Fruit fly (Drosophila melanogaster) whole organism, adult: ENCODE measurements around the gene Ogg1.

Experiments used
- CG11617 ChIP-seq: fragments of 200-800 bp; sonication (Bioruptor generic); optimal IDR thresholded peaks from 2 replicates; lab custom pipeline; 2017; ENCODE audit warnings: mild to moderate bottlenecking, missing biosample characterization, missing genetic modification reagents, missing genetic modification characterization
- CG12768 ChIP-seq: fragments of 200-800 bp; sonication (Bioruptor generic); optimal IDR thresholded peaks from 2 replicates; lab custom pipeline; 2017; ENCODE audit warnings: missing biosample characterization, missing genetic modification characterization, mild to moderate bottlenecking, moderate library complexity, missing genetic modification reagents
- CG14711 ChIP-seq: fragments of 200-800 bp; sonication (Bioruptor generic); optimal IDR thresholded peaks from 2 replicates; lab custom pipeline; 2018; ENCODE audit warnings: missing biosample characterization, mild to moderate bottlenecking, missing genetic modification characterization, moderate library complexity
- CG1620 ChIP-seq: fragments of 200-800 bp; sonication (Bioruptor generic); optimal IDR thresholded peaks from 2 replicates; lab custom pipeline; 2016; ENCODE audit warnings: missing biosample characterization, missing genetic modification characterization
- CG33017 ChIP-seq: fragments of 200-800 bp; sonication (Bioruptor generic); optimal IDR thresholded peaks from 2 replicates; lab custom pipeline; 2018; ENCODE audit warnings: missing biosample characterization, mild to moderate bottlenecking, missing genetic modification characterization, moderate library complexity
- CG5204 ChIP-seq: fragments of 200-800 bp; sonication (Bioruptor generic); optimal IDR thresholded peaks from 2 replicates; lab custom pipeline; 2016; ENCODE audit warnings: missing biosample characterization, missing genetic modification characterization
- CG7045 ChIP-seq: fragments of 200-800 bp; sonication (Bioruptor generic); optimal IDR thresholded peaks from 2 replicates; lab custom pipeline; 2017; ENCODE audit warnings: missing biosample characterization, mild to moderate bottlenecking, missing genetic modification characterization
- CG7101 ChIP-seq: fragments of 200-800 bp; sonication (Bioruptor generic); optimal IDR thresholded peaks from 2 replicates; lab custom pipeline; 2018; ENCODE audit warnings: missing biosample characterization, mild to moderate bottlenecking, missing genetic modification characterization, moderate library complexity
- Clk ChIP-seq: fragments of 200-800 bp; sonication (Bioruptor generic); optimal IDR thresholded peaks from 2 replicates; lab custom pipeline; 2017; ENCODE audit warnings: missing biosample characterization, missing genetic modification characterization
- Crg-1 ChIP-seq: fragments of 200-800 bp; sonication (Bioruptor generic); optimal IDR thresholded peaks from 2 replicates; lab custom pipeline; 2016; ENCODE audit warnings: missing biosample characterization, missing genetic modification characterization
- Hr96 ChIP-seq: fragments of 200-800 bp; sonication (Bioruptor generic); optimal IDR thresholded peaks from 2 replicates; lab custom pipeline; 2016; ENCODE audit warnings: missing biosample characterization, missing genetic modification characterization
- Mnt ChIP-seq: fragments of 200-800 bp; sonication (Bioruptor generic); optimal IDR thresholded peaks from 2 replicates; lab custom pipeline; 2016; ENCODE audit warnings: missing biosample characterization, mild to moderate bottlenecking, missing genetic modification characterization
- bab1 ChIP-seq: fragments of 200-800 bp; sonication (Bioruptor generic); optimal IDR thresholded peaks from 3 replicates; lab custom pipeline; 2019; ENCODE audit warnings: missing biosample characterization, mild to moderate bottlenecking, missing genetic modification characterization, moderate library complexity
- cic ChIP-seq: fragments of 200-800 bp; sonication (Bioruptor generic); optimal IDR thresholded peaks from 2 replicates; lab custom pipeline; 2017; ENCODE audit warnings: missing biosample characterization, mild to moderate bottlenecking, missing genetic modification characterization, moderate library complexity
- cnc ChIP-seq, 2 experiments: fragments of >200 bp; optimal IDR thresholded peaks; 2 replicates each; lab custom pipeline; 2017
- kay ChIP-seq: fragments of 200-800 bp; sonication (Bioruptor generic); peaks from one replicate; lab custom pipeline; 2016; ENCODE audit warnings: missing biosample characterization, missing genetic modification characterization, borderline replicate concordance
- ovo ChIP-seq: fragments of 200-800 bp; sonication (Bioruptor generic); optimal IDR thresholded peaks from 2 replicates; lab custom pipeline; 2016; ENCODE audit warnings: missing biosample characterization, missing genetic modification characterization
- pad ChIP-seq: fragments of 200-800 bp; sonication (Bioruptor generic); optimal IDR thresholded peaks from 3 replicates; lab custom pipeline; 2017; ENCODE audit warnings: missing biosample characterization, missing genetic modification characterization, mild to moderate bottlenecking, moderate library complexity, missing genetic modification reagents
- tj ChIP-seq: fragments of 200-800 bp; sonication (Bioruptor generic); optimal IDR thresholded peaks from 3 replicates; lab custom pipeline; 2017; ENCODE audit warnings: missing biosample characterization, mild to moderate bottlenecking, missing genetic modification characterization, moderate library complexity
- toe ChIP-seq: fragments of 200-800 bp; sonication (Bioruptor generic); optimal IDR thresholded peaks from 2 replicates; lab custom pipeline; 2016; ENCODE audit warnings: missing biosample characterization, missing genetic modification characterization

Gene Ogg1

dm6 chrX:8658047-8658446 lies 32.1 kb upstream of the Ogg1 start:
- TF ChIP-seq cnc (optimal IDR thresholded peaks at IDR 0.05; lab: Kevin White, UChicago) (no peak), cic (GFP tag; lab: Kevin White, UChicago) (no peak), CG33017 (tag; lab: Kevin White, UChicago) (no peak), pad (GFP tag; lab: Kevin White, UChicago) (no peak), Clk (GFP tag; lab: Kevin White, UChicago) (no peak), kay (GFP tag; lab: Kevin White, UChicago) (no peak), CG7045 (GFP tag; lab: Kevin White, UChicago) (no peak), tj (GFP tag; lab: Kevin White, UChicago) (no peak), bab1 (GFP tag; lab: Kevin White, UChicago) (no peak), Hr96 (GFP tag; lab: Kevin White, UChicago) (no peak), ovo (GFP tag; lab: Kevin White, UChicago) (no peak), CG1620 (GFP tag; lab: Kevin White, UChicago) (no peak), CG12768 (GFP tag; lab: Kevin White, UChicago) (no peak)

dm6 chrX:8660354-8660753 lies 29.8 kb upstream of the Ogg1 start:
- TF ChIP-seq toe (GFP tag; lab: Kevin White, UChicago) (no peak), Hr96 (GFP tag; lab: Kevin White, UChicago) (no peak), ovo (GFP tag; lab: Kevin White, UChicago) (no peak), CG11617 (GFP tag; lab: Kevin White, UChicago) (no peak), CG7101 (tag; lab: Kevin White, UChicago) (no peak), bab1 (GFP tag; lab: Kevin White, UChicago) (no peak), CG12768 (GFP tag; lab: Kevin White, UChicago) (no peak), CG5204 (GFP tag; lab: Kevin White, UChicago) (no peak), kay (GFP tag; lab: Kevin White, UChicago) (no peak), CG14711 (tag; lab: Kevin White, UChicago) (no peak), cnc (optimal IDR thresholded peaks at IDR 0.05; lab: Kevin White, UChicago) (no peak)

- no peak for TF ChIP-seq CG7045 (GFP tag; lab: Kevin White, UChicago)
- TF ChIP-seq Crg-1 (GFP tag; lab: Kevin White, UChicago) = no peak
These were observed 28.8 kb upstream of the Ogg1 start for dm6 chrX:8661162-8661807.

- TF ChIP-seq toe (GFP tag; lab: Kevin White, UChicago) (no peak), CG1620 (GFP tag; lab: Kevin White, UChicago) (no peak), CG14711 (tag; lab: Kevin White, UChicago) (no peak), cnc (optimal IDR thresholded peaks at IDR 0.05; lab: Kevin White, UChicago) (no peak), CG33017 (tag; lab: Kevin White, UChicago) (no peak), Hr96 (GFP tag; lab: Kevin White, UChicago) (no peak), Mnt (GFP tag; lab: Kevin White, UChicago) (no peak), bab1 (GFP tag; lab: Kevin White, UChicago) (no peak), Crg-1 (GFP tag; lab: Kevin White, UChicago) (no peak), tj (GFP tag; lab: Kevin White, UChicago) (no peak), CG11617 (GFP tag; lab: Kevin White, UChicago) (no peak), CG12768 (GFP tag; lab: Kevin White, UChicago) (no peak), CG5204 (GFP tag; lab: Kevin White, UChicago) (no peak), pad (GFP tag; lab: Kevin White, UChicago) (no peak), ovo (GFP tag; lab: Kevin White, UChicago) (no peak), Clk (GFP tag; lab: Kevin White, UChicago) (no peak), CG7101 (tag; lab: Kevin White, UChicago) (no peak), kay (GFP tag; lab: Kevin White, UChicago) (no peak), CG7045 (GFP tag; lab: Kevin White, UChicago) (no peak)
These were observed 27.9 kb upstream of the Ogg1 start for dm6 chrX:8662247-8662646.

dm6 chrX:8663795-8664194 lies 26.3 kb upstream of the Ogg1 start:
- TF ChIP-seq CG14711 (tag; lab: Kevin White, UChicago) = no peak
- TF ChIP-seq tj (GFP tag; lab: Kevin White, UChicago) = no peak
- TF ChIP-seq pad (GFP tag; lab: Kevin White, UChicago) = no peak
- TF ChIP-seq CG7045 (GFP tag; lab: Kevin White, UChicago) = no peak
- TF ChIP-seq Mnt (GFP tag; lab: Kevin White, UChicago) = no peak
- no peak for TF ChIP-seq CG7101 (tag; lab: Kevin White, UChicago)
- no peak for TF ChIP-seq Clk (GFP tag; lab: Kevin White, UChicago)
- TF ChIP-seq ovo (GFP tag; lab: Kevin White, UChicago) = no peak
- TF ChIP-seq Crg-1 (GFP tag; lab: Kevin White, UChicago) = no peak
- TF ChIP-seq kay (GFP tag; lab: Kevin White, UChicago) = no peak
- no peak for TF ChIP-seq cnc (optimal IDR thresholded peaks at IDR 0.05; lab: Kevin White, UChicago)
- TF ChIP-seq CG1620 (GFP tag; lab: Kevin White, UChicago) = no peak
- TF ChIP-seq toe (GFP tag; lab: Kevin White, UChicago) = no peak
- TF ChIP-seq Hr96 (GFP tag; lab: Kevin White, UChicago) = no peak
- no peak for TF ChIP-seq CG33017 (tag; lab: Kevin White, UChicago)
- TF ChIP-seq CG12768 (GFP tag; lab: Kevin White, UChicago) = no peak
- no peak for TF ChIP-seq bab1 (GFP tag; lab: Kevin White, UChicago)
- TF ChIP-seq CG11617 (GFP tag; lab: Kevin White, UChicago) = no peak
- no peak for TF ChIP-seq cic (GFP tag; lab: Kevin White, UChicago)
- TF ChIP-seq CG5204 (GFP tag; lab: Kevin White, UChicago) = no peak
